Worm (Caenorhabditis elegans) whole organism, L4 larva: ENCODE data around the gene syg-1.

Source experiments
- F10B5.3 ChIP-seq: sonication (generic microtip); optimal IDR thresholded peaks from 2 replicates; lab custom pipeline; 2016; ENCODE audit warnings: mild to moderate bottlenecking, missing genetic modification characterization, missing compliant biosample characterization
- T20F7.1 ChIP-seq: fragments of 200-800 bp; sonication (Bioruptor generic); optimal IDR thresholded peaks from 2 replicates; lab custom pipeline; 2018; ENCODE audit warnings: mild to moderate bottlenecking, missing genetic modification characterization, missing compliant biosample characterization
- Y105C5A.15 ChIP-seq: fragments of 200-800 bp; sonication (Bioruptor generic); IDR thresholded peaks from 2 replicates; pipeline ENCODE4 v1.3.6; 2022; ENCODE audit warnings: missing genetic modification characterization, missing compliant biosample characterization
- Y48G9A.11 ChIP-seq: fragments of 200-800 bp; sonication (Bioruptor generic); IDR thresholded peaks from 2 replicates; pipeline ENCODE4 v1.3.6; 2022; ENCODE audit warnings: missing genetic modification reagents, missing genetic modification characterization, missing compliant biosample characterization
- aha-1 ChIP-seq: fragments of 150-350 bp; peaks from one replicate; lab custom pipeline; 2014; ENCODE audit warnings: missing biosample characterization, missing genetic modification characterization
- ama-1 ChIP-seq: fragments of 150-350 bp; optimal IDR thresholded peaks from 2 replicates; lab custom pipeline; 2014; ENCODE audit warnings: inconsistent platforms, mixed read lengths
- ceh-20 ChIP-seq: fragments of 200-800 bp; sonication (Bioruptor generic); IDR thresholded peaks from 2 replicates; pipeline ENCODE4 v1.3.6; 2022; ENCODE audit warnings: missing genetic modification reagents, missing genetic modification characterization, missing compliant biosample characterization
- ceh-32 ChIP-seq: sonication (generic microtip); optimal IDR thresholded peaks from 2 replicates; lab custom pipeline; 2016; ENCODE audit warnings: mild to moderate bottlenecking, missing genetic modification characterization, missing compliant biosample characterization; ENCODE audit not compliant: poor library complexity
- ceh-62 ChIP-seq: sonication (generic microtip); optimal IDR thresholded peaks from 2 replicates; lab custom pipeline; 2017; ENCODE audit warnings: missing biosample characterization, missing genetic modification characterization
- ces-1 ChIP-seq: fragments of 150-350 bp; sonication (generic microtip); optimal IDR thresholded peaks from 4 replicates; lab custom pipeline; 2014; ENCODE audit warnings: missing biosample characterization, missing genetic modification reagents, missing genetic modification characterization
- daf-16 ChIP-seq, 3 experiments: sonication (generic microtip); optimal IDR thresholded peaks; 2 replicates each; lab custom pipeline; 2016 to 2017; ENCODE audit warnings: missing genetic modification characterization in 3 of 3, missing genetic modification reagents in 3 of 3, mild to moderate bottlenecking in 2 of 3, missing compliant biosample characterization in 2 of 3, missing biosample characterization in 1 of 3, moderate library complexity in 1 of 3
- dmd-8 ChIP-seq: fragments of 200-800 bp; sonication (Bioruptor generic); IDR thresholded peaks from 2 replicates; pipeline ENCODE4 v1.3.6; 2022; ENCODE audit warnings: missing genetic modification characterization, missing compliant biosample characterization
- dpl-1 ChIP-seq: fragments of 150-350 bp; optimal IDR thresholded peaks from 2 replicates; lab custom pipeline; 2014; ENCODE audit warnings: missing biosample characterization, missing genetic modification reagents, missing genetic modification characterization
- dve-1 ChIP-seq: sonication (generic microtip); optimal IDR thresholded peaks from 2 replicates; lab custom pipeline; 2017; ENCODE audit warnings: antibody characterized with exemption, mild to moderate bottlenecking, missing genetic modification characterization, missing compliant biosample characterization; ENCODE audit not compliant: insufficient read depth
- egl-43 ChIP-seq: fragments of 200-800 bp; sonication (Bioruptor generic); IDR thresholded peaks from 2 replicates; pipeline ENCODE4 v1.3.6; 2022; ENCODE audit warnings: missing genetic modification reagents, missing genetic modification characterization, missing compliant biosample characterization
- hlh-11 ChIP-seq: fragments of 200-800 bp; sonication (Bioruptor generic); optimal IDR thresholded peaks from 2 replicates; lab custom pipeline; 2018; ENCODE audit warnings: mild to moderate bottlenecking, missing genetic modification characterization, missing compliant biosample characterization
- hmg-1.1 ChIP-seq: fragments of 200-800 bp; sonication (Bioruptor generic); IDR thresholded peaks from 2 replicates; pipeline ENCODE4 v1.3.6; 2022; ENCODE audit warnings: missing genetic modification reagents, missing genetic modification characterization, missing compliant biosample characterization
- lin-1 ChIP-seq: fragments of 200-800 bp; sonication (Bioruptor generic); IDR thresholded peaks from 2 replicates; pipeline ENCODE4 v1.3.6; 2022; ENCODE audit warnings: missing genetic modification reagents, missing genetic modification characterization, missing compliant biosample characterization
- lin-15B ChIP-seq: fragments of 150-350 bp; sonication (generic microtip); optimal IDR thresholded peaks from 3 replicates; lab custom pipeline; 2014; ENCODE audit warnings: missing biosample characterization, missing genetic modification characterization
- lsy-2 ChIP-seq, 2 experiments: fragments of 150-350 bp in 1 of 2; sonication (generic microtip) in 1 of 2; optimal IDR thresholded peaks; 2 replicates each; lab custom pipeline; 2014 to 2017; ENCODE audit warnings: missing biosample characterization in 2 of 2, missing genetic modification characterization in 2 of 2
- mep-1 ChIP-seq: fragments of 150-350 bp; sonication (generic microtip); optimal IDR thresholded peaks from 3 replicates; lab custom pipeline; 2014; ENCODE audit warnings: missing biosample characterization, missing genetic modification characterization
- mes-2 ChIP-seq: sonication (generic microtip); optimal IDR thresholded peaks from 2 replicates; lab custom pipeline; 2016; ENCODE audit warnings: missing genotype, mild to moderate bottlenecking, missing genetic modification characterization, missing compliant biosample characterization; ENCODE audit not compliant: poor library complexity, severe bottlenecking
- mxl-2 ChIP-seq: fragments of 200-800 bp; sonication (Bioruptor generic); conservative IDR thresholded peaks from 2 replicates; pipeline ENCODE4 v1.3.6; 2022; ENCODE audit warnings: missing genetic modification reagents, missing genetic modification characterization, missing compliant biosample characterization
- mxl-3 ChIP-seq: fragments of 200-800 bp; sonication (Bioruptor generic); optimal IDR thresholded peaks from 2 replicates; lab custom pipeline; 2018; ENCODE audit warnings: mild to moderate bottlenecking, missing genetic modification characterization, missing compliant biosample characterization
- nhr-111 ChIP-seq: fragments of 200-800 bp; sonication (Bioruptor generic); optimal IDR thresholded peaks from 2 replicates; lab custom pipeline; 2018; ENCODE audit warnings: mild to moderate bottlenecking, missing genetic modification characterization, missing compliant biosample characterization
- nhr-28 ChIP-seq: fragments of 150-350 bp; optimal IDR thresholded peaks from 2 replicates; lab custom pipeline; 2014; ENCODE audit warnings: missing biosample characterization, missing genetic modification characterization
- nhr-77 ChIP-seq: fragments of 150-350 bp; optimal IDR thresholded peaks from 2 replicates; lab custom pipeline; 2014; ENCODE audit warnings: missing biosample characterization, missing genetic modification characterization
- rbr-2 ChIP-seq: sonication (generic microtip); optimal IDR thresholded peaks from 2 replicates; lab custom pipeline; 2016; ENCODE audit warnings: missing genotype, missing genetic modification characterization, missing compliant biosample characterization
- saeg-2 ChIP-seq: fragments of 200-800 bp; sonication (Bioruptor generic); IDR thresholded peaks from 2 replicates; pipeline ENCODE4 v1.3.6; 2022; ENCODE audit warnings: missing genetic modification reagents, missing genetic modification characterization, missing compliant biosample characterization
- set-16 ChIP-seq: fragments of 200-800 bp; sonication (Bioruptor generic); IDR thresholded peaks from 2 replicates; pipeline ENCODE4 v1.3.6; 2022; ENCODE audit warnings: missing genetic modification reagents, missing genetic modification characterization, missing compliant biosample characterization
- spr-3 ChIP-seq: fragments of 200-800 bp; sonication (Bioruptor generic); optimal IDR thresholded peaks from 2 replicates; lab custom pipeline; 2018; ENCODE audit warnings: mild to moderate bottlenecking, missing genetic modification characterization, missing compliant biosample characterization
- unc-62 ChIP-seq, 3 experiments: fragments of 150-350 bp in 1 of 3; sonication (generic microtip); optimal IDR thresholded peaks in 2 of 3; peaks in 1 of 3; 1 replicate in 1 of 3; 2 replicates in 2 of 3; lab custom pipeline; 2014 to 2017; ENCODE audit warnings: missing biosample characterization in 3 of 3, missing genetic modification characterization in 3 of 3, missing genetic modification reagents in 3 of 3, missing genotype in 1 of 3
- vab-7 ChIP-seq: fragments of 200-800 bp; sonication (Bioruptor generic); IDR thresholded peaks from 2 replicates; pipeline ENCODE4 v1.3.6; 2022; ENCODE audit warnings: missing genetic modification reagents, missing genetic modification characterization, missing compliant biosample characterization
- zip-2 ChIP-seq: fragments of 150-350 bp; optimal IDR thresholded peaks from 2 replicates; lab custom pipeline; 2014; ENCODE audit warnings: missing biosample characterization, missing genetic modification characterization

Gene syg-1

ce11 chrX:2553433-2553860 lies 38.3 kb upstream of the syg-1 start (continued):
- peak; percentile 71 for TF ChIP-seq saeg-2 (GFP tag; lab: Robert Waterston, UW)
- peak; percentile 83 for TF ChIP-seq ceh-20 (GFP tag; lab: Robert Waterston, UW)
- peak; percentile 65 for TF ChIP-seq nhr-28 (tag; lab: Kevin White, UChicago)
- peak; percentile 85 for TF ChIP-seq mep-1 (tag; lab: Kevin White, UChicago)
- TF ChIP-seq zip-2: peak; percentile 87
- peak; percentile 82 for TF ChIP-seq vab-7 (GFP tag; lab: Robert Waterston, UW)

ce11 chrX:2552210-2552674 lies 37.1 kb upstream of the syg-1 start, which contains the start of gene aat-3:
TSS of gene aat-3 (plus strand) at chrX:2552260.
- TF ChIP-seq unc-62 (GFP tag; optimal IDR thresholded peaks at IDR 0.05 in 1 of 2; lab: Kevin White, UChicago): peak in 1 of 2 experiments; percentile 69
- TF ChIP-seq unc-62 (tag; optimal IDR thresholded peaks at IDR 0.05; lab: Kevin White, UChicago): no peak
- TF ChIP-seq ceh-62 (tag; lab: Kevin White, UChicago): no peak
- TF ChIP-seq hlh-11 (tag; lab: Kevin White, UChicago): peak; percentile 2
- TF ChIP-seq hmg-1.1 (GFP tag; lab: Robert Waterston, UW): 0 out of 2 replicates have a peak, but pooled peaks have one; percentile 28
- no peak for TF ChIP-seq F10B5.3 (tag; lab: Kevin White, UChicago)
- peak; percentile 5 for TF ChIP-seq mes-2 (tag; lab: Kevin White, UChicago)
- peak; percentile 23 for TF ChIP-seq nhr-28 (tag; lab: Kevin White, UChicago)
- no peak for TF ChIP-seq nhr-111 (GFP tag; lab: Kevin White, UChicago)
- no peak for TF ChIP-seq T20F7.1 (GFP tag; lab: Kevin White, UChicago)
- no peak for TF ChIP-seq ceh-20 (GFP tag; lab: Robert Waterston, UW)
- no peak for TF ChIP-seq dve-1 (tag; lab: Kevin White, UChicago)
- peak; percentile 64 for TF ChIP-seq aha-1 (tag; lab: Kevin White, UChicago)

- no peak for TF ChIP-seq ces-1 (GFP tag; lab: Kevin White, UChicago)
- TF ChIP-seq lin-15B (tag; lab: Kevin White, UChicago): no peak
- no peak for TF ChIP-seq lsy-2 (tag; optimal IDR thresholded peaks at IDR 0.05; lab: Kevin White, UChicago)
- peak; percentile 26; the same call in 1 of the 2 replicates for TF ChIP-seq egl-43 (GFP tag; lab: Robert Waterston, UW)
- TF ChIP-seq nhr-77: no peak
- peak; percentile 81 for TF ChIP-seq set-16 (GFP tag; lab: Robert Waterston, UW)
- no peak for TF ChIP-seq hmg-1.1 (GFP tag; lab: Robert Waterston, UW)
- TF ChIP-seq Y48G9A.11 (GFP tag; lab: Robert Waterston, UW): 0 out of 2 replicates have a peak, but pooled peaks have one; percentile 10
- TF ChIP-seq aha-1 (tag; lab: Kevin White, UChicago): peak; percentile 18
- no peak for TF ChIP-seq daf-16 (GFP tag; optimal IDR thresholded peaks at IDR 0.05; lab: Kevin White, UChicago)
- no peak for TF ChIP-seq daf-16 (tag; optimal IDR thresholded peaks at IDR 0.05; lab: Kevin White, UChicago)
- no peak for TF ChIP-seq mes-2 (tag; lab: Kevin White, UChicago)
- no peak for TF ChIP-seq dmd-8 (GFP tag; lab: Robert Waterston, UW)
- no peak for TF ChIP-seq dpl-1 (GFP tag; lab: Kevin White, UChicago)
- TF ChIP-seq rbr-2: no peak
- no peak for TF ChIP-seq lin-1 (GFP tag; lab: Robert Waterston, UW)
- no peak for TF ChIP-seq Y105C5A.15 (GFP tag; lab: Robert Waterston, UW)
- no peak for TF ChIP-seq mxl-2 (GFP tag; lab: Robert Waterston, UW)
- TF ChIP-seq ama-1 (lab: Kevin White, UChicago): no peak
- no peak for TF ChIP-seq ceh-32
- TF ChIP-seq mxl-3 (GFP tag; lab: Kevin White, UChicago): no peak
- TF ChIP-seq spr-3: no peak
These were observed 36.3 kb upstream of the syg-1 start for ce11 chrX:2551450-2551849.
